Worm (Caenorhabditis elegans) whole organism, late embryonic: ENCODE measurements around the gene dop-3.

Experiments
- F13H6.1 ChIP-seq: sonication (generic microtip); optimal IDR thresholded peaks from 2 replicates; lab custom pipeline; 2016; ENCODE audit warnings: missing genetic modification characterization, missing compliant biosample characterization
- ama-1 ChIP-seq: fragments of 150-350 bp; optimal IDR thresholded peaks from 2 replicates; lab custom pipeline; 2014
- nfya-1 ChIP-seq: sonication (generic microtip); optimal IDR thresholded peaks from 2 replicates; lab custom pipeline; 2017; ENCODE audit warnings: missing genetic modification characterization, mild to moderate bottlenecking, missing compliant biosample characterization, antibody characterized with exemption, moderate library complexity
- nhr-11 ChIP-seq: fragments of 150-350 bp; optimal IDR thresholded peaks from 2 replicates; lab custom pipeline; 2014; ENCODE audit warnings: missing biosample characterization, missing genetic modification characterization
- pha-4 ChIP-seq: fragments of 150-350 bp; optimal IDR thresholded peaks from 2 replicates; lab custom pipeline; 2018; ENCODE audit warnings: missing biosample characterization, missing genetic modification reagents, missing genetic modification characterization
- tbx-2 ChIP-seq: sonication (generic microtip); optimal IDR thresholded peaks from 2 replicates; lab custom pipeline; 2016; ENCODE audit warnings: missing genetic modification characterization, missing compliant biosample characterization

- no peak for TF ChIP-seq ama-1
- TF ChIP-seq pha-4, result no peak
- TF ChIP-seq nfya-1, result no peak
- TF ChIP-seq tbx-2 (tag; lab: Kevin White, UChicago), result no peak
- no peak for TF ChIP-seq nhr-11 (tag; lab: Kevin White, UChicago)
- no peak for TF ChIP-seq F13H6.1 (tag; lab: Kevin White, UChicago)
These were observed 51.0 kb downstream of the dop-3 start, which contains the start of gene ets-4 for ce11 chrX:6518537-6518936.
